Worm (Caenorhabditis elegans) whole organism, L4 larva: Measurements from ENCODE around the gene igdb-1.
A peak's percentile ranks its signal among the peaks of the same experiment; 100 is the strongest.

Experiments used
- F26F4.8 ChIP-seq: fragments of 200-800 bp; sonication (Bioruptor generic); conservative IDR thresholded peaks from 2 replicates; pipeline ENCODE4 v1.3.6; 2022; ENCODE audit warnings: missing genetic modification characterization, missing compliant biosample characterization
- F49E8.2 ChIP-seq: sonication (generic microtip); optimal IDR thresholded peaks from 2 replicates; lab custom pipeline; 2016; ENCODE audit warnings: missing compliant biosample characterization, mild to moderate bottlenecking, missing genetic modification characterization, borderline replicate concordance
- ZK337.2 ChIP-seq: fragments of 200-800 bp; sonication (Bioruptor generic); IDR thresholded peaks from 2 replicates; pipeline ENCODE4 v1.3.6; 2022; ENCODE audit warnings: missing genetic modification reagents, missing genetic modification characterization, missing compliant biosample characterization
- aha-1 ChIP-seq: fragments of 150-350 bp; peaks from one replicate; lab custom pipeline; 2014; ENCODE audit warnings: missing biosample characterization, missing genetic modification characterization
- attf-4 ChIP-seq: sonication (generic microtip); optimal IDR thresholded peaks from 3 replicates; lab custom pipeline; 2017; ENCODE audit warnings: missing biosample characterization, missing genetic modification characterization
- ceh-32 ChIP-seq: sonication (generic microtip); optimal IDR thresholded peaks from 2 replicates; lab custom pipeline; 2016; ENCODE audit warnings: mild to moderate bottlenecking, missing genetic modification characterization, missing compliant biosample characterization; ENCODE audit not compliant: poor library complexity
- ces-1 ChIP-seq: fragments of 150-350 bp; sonication (generic microtip); optimal IDR thresholded peaks from 4 replicates; lab custom pipeline; 2014; ENCODE audit warnings: missing biosample characterization, missing genetic modification reagents, missing genetic modification characterization
- cey-2 ChIP-seq: sonication (generic microtip); optimal IDR thresholded peaks from 3 replicates; lab custom pipeline; 2017; ENCODE audit warnings: missing genetic modification characterization, mild to moderate bottlenecking, missing compliant biosample characterization, antibody characterized with exemption, borderline replicate concordance; ENCODE audit not compliant: insufficient read depth
- daf-12 ChIP-seq: fragments of 150-350 bp; optimal IDR thresholded peaks from 2 replicates; lab custom pipeline; 2014; ENCODE audit warnings: missing biosample characterization, missing genetic modification reagents, missing genetic modification characterization
- daf-16 ChIP-seq, 3 experiments: sonication (generic microtip); optimal IDR thresholded peaks; 2 replicates each; lab custom pipeline; 2016 to 2017; ENCODE audit warnings: missing genetic modification characterization in 3 of 3, missing genetic modification reagents in 3 of 3, mild to moderate bottlenecking in 2 of 3, missing compliant biosample characterization in 2 of 3, missing biosample characterization in 1 of 3, moderate library complexity in 1 of 3
- daf-19 ChIP-seq: fragments of 200-800 bp; sonication (Bioruptor generic); conservative IDR thresholded peaks from 2 replicates; pipeline ENCODE4 v1.3.6; 2022; ENCODE audit warnings: missing genetic modification characterization, missing compliant biosample characterization
- daf-8 ChIP-seq: fragments of 200-800 bp; sonication (Bioruptor generic); IDR thresholded peaks from 2 replicates; pipeline ENCODE4 v1.3.6; 2022; ENCODE audit warnings: missing genetic modification characterization, missing compliant biosample characterization
- dve-1 ChIP-seq: sonication (generic microtip); optimal IDR thresholded peaks from 2 replicates; lab custom pipeline; 2017; ENCODE audit warnings: antibody characterized with exemption, mild to moderate bottlenecking, missing genetic modification characterization, missing compliant biosample characterization; ENCODE audit not compliant: insufficient read depth
- gei-8 ChIP-seq: fragments of 200-800 bp; sonication (Bioruptor generic); optimal IDR thresholded peaks from 2 replicates; lab custom pipeline; 2018; ENCODE audit warnings: mild to moderate bottlenecking, missing genetic modification characterization, missing compliant biosample characterization
- lim-7 ChIP-seq: fragments of 200-800 bp; sonication (Bioruptor generic); IDR thresholded peaks from 2 replicates; pipeline ENCODE4 v1.3.6; 2022; ENCODE audit warnings: missing genetic modification characterization, missing compliant biosample characterization
- lin-39 ChIP-seq: fragments of 150-350 bp; optimal IDR thresholded peaks from 2 replicates; lab custom pipeline; 2014; ENCODE audit warnings: missing biosample characterization, missing genetic modification reagents, missing genetic modification characterization
- madf-9 ChIP-seq: fragments of 200-800 bp; sonication (Bioruptor generic); conservative IDR thresholded peaks from 2 replicates; pipeline ENCODE4 v1.3.6; 2022; ENCODE audit warnings: missing genetic modification reagents, missing genetic modification characterization, missing compliant biosample characterization
- mdl-1 ChIP-seq, 2 experiments: fragments of 150-350 bp in 1 of 2; sonication (generic microtip) in 1 of 2; optimal IDR thresholded peaks; 2 replicates each; lab custom pipeline; 2014 to 2017; ENCODE audit warnings: missing biosample characterization in 2 of 2, missing genetic modification characterization in 2 of 2
- mdt-29 ChIP-seq: fragments of 200-800 bp; sonication (Bioruptor generic); IDR thresholded peaks from 2 replicates; pipeline ENCODE4 v1.3.6; 2022; ENCODE audit warnings: missing genetic modification reagents, missing genetic modification characterization, missing compliant biosample characterization
- mep-1 ChIP-seq: fragments of 150-350 bp; sonication (generic microtip); optimal IDR thresholded peaks from 3 replicates; lab custom pipeline; 2014; ENCODE audit warnings: missing biosample characterization, missing genetic modification characterization
- mes-2 ChIP-seq: sonication (generic microtip); optimal IDR thresholded peaks from 2 replicates; lab custom pipeline; 2016; ENCODE audit warnings: missing genotype, mild to moderate bottlenecking, missing genetic modification characterization, missing compliant biosample characterization; ENCODE audit not compliant: poor library complexity, severe bottlenecking
- mxl-2 ChIP-seq: fragments of 200-800 bp; sonication (Bioruptor generic); conservative IDR thresholded peaks from 2 replicates; pipeline ENCODE4 v1.3.6; 2022; ENCODE audit warnings: missing genetic modification reagents, missing genetic modification characterization, missing compliant biosample characterization
- nhr-10 ChIP-seq: fragments of 150-350 bp; optimal IDR thresholded peaks from 2 replicates; lab custom pipeline; 2014; ENCODE audit warnings: missing biosample characterization, missing genetic modification characterization
- nhr-28 ChIP-seq: fragments of 150-350 bp; optimal IDR thresholded peaks from 2 replicates; lab custom pipeline; 2014; ENCODE audit warnings: missing biosample characterization, missing genetic modification characterization
- nhr-41 ChIP-seq: fragments of 200-800 bp; sonication (Bioruptor generic); IDR thresholded peaks from 2 replicates; pipeline ENCODE4 v1.3.6; 2022; ENCODE audit warnings: missing genetic modification reagents, missing genetic modification characterization, missing compliant biosample characterization
- rbr-2 ChIP-seq: sonication (generic microtip); optimal IDR thresholded peaks from 2 replicates; lab custom pipeline; 2016; ENCODE audit warnings: missing genotype, missing genetic modification characterization, missing compliant biosample characterization
- sdz-12 ChIP-seq: fragments of 200-800 bp; sonication (Bioruptor generic); optimal IDR thresholded peaks from 2 replicates; lab custom pipeline; 2018; ENCODE audit warnings: mild to moderate bottlenecking, missing genetic modification characterization, missing compliant biosample characterization
- skn-1 ChIP-seq: fragments of 150-350 bp; optimal IDR thresholded peaks from 2 replicates; lab custom pipeline; 2014; ENCODE audit warnings: missing biosample characterization, missing genetic modification characterization
- snpc-1.2 ChIP-seq: fragments of 200-800 bp; sonication (Bioruptor generic); IDR thresholded peaks from 2 replicates; pipeline ENCODE4 v1.3.6; 2022; ENCODE audit warnings: missing genetic modification reagents, missing genetic modification characterization, missing compliant biosample characterization
- snpc-4 ChIP-seq: fragments of 150-350 bp; optimal IDR thresholded peaks from 2 replicates; lab custom pipeline; 2014; ENCODE audit warnings: missing biosample characterization, missing genetic modification characterization
- spr-3 ChIP-seq: fragments of 200-800 bp; sonication (Bioruptor generic); optimal IDR thresholded peaks from 2 replicates; lab custom pipeline; 2018; ENCODE audit warnings: mild to moderate bottlenecking, missing genetic modification characterization, missing compliant biosample characterization
- vab-7 ChIP-seq: fragments of 200-800 bp; sonication (Bioruptor generic); IDR thresholded peaks from 2 replicates; pipeline ENCODE4 v1.3.6; 2022; ENCODE audit warnings: missing genetic modification reagents, missing genetic modification characterization, missing compliant biosample characterization
- zfp-3 ChIP-seq: fragments of 200-800 bp; sonication (Bioruptor generic); conservative IDR thresholded peaks from 2 replicates; pipeline ENCODE4 v1.3.6; 2022; ENCODE audit warnings: missing genetic modification reagents, missing genetic modification characterization, missing compliant biosample characterization
- ztf-11 ChIP-seq: fragments of 150-350 bp; optimal IDR thresholded peaks from 2 replicates; lab custom pipeline; 2014; ENCODE audit warnings: missing biosample characterization, missing genetic modification characterization

igdb-1 gene

ce11 chrIV:12438359-12438758 is 40.5 kb upstream of the igdb-1 start, which contains the start of gene clec-185:
Gene clec-185, plus strand, starts transcription at chrIV:12438659.
- TF ChIP-seq ceh-32 (tag; lab: Kevin White, UChicago) = no peak
- TF ChIP-seq ZK337.2 (GFP tag; lab: Robert Waterston, UW) = no peak
- TF ChIP-seq madf-9 = no peak
- TF ChIP-seq nhr-41 (GFP tag; lab: Robert Waterston, UW) = no peak
- no peak for TF ChIP-seq daf-19 (GFP tag; lab: Robert Waterston, UW)
- no peak for TF ChIP-seq gei-8
- no peak for TF ChIP-seq zfp-3 (GFP tag; lab: Robert Waterston, UW)
- TF ChIP-seq daf-16 (GFP tag; optimal IDR thresholded peaks at IDR 0.05; lab: Kevin White, UChicago) = no peak
- TF ChIP-seq daf-16 (tag; optimal IDR thresholded peaks at IDR 0.05; lab: Kevin White, UChicago) = no peak
- no peak for TF ChIP-seq nhr-28 (tag; lab: Kevin White, UChicago)
- TF ChIP-seq snpc-4 (tag; lab: Kevin White, UChicago) = no peak
- TF ChIP-seq mxl-2 = no peak
- TF ChIP-seq mep-1 (tag; lab: Kevin White, UChicago) = no peak
- no peak for TF ChIP-seq vab-7 (GFP tag; lab: Robert Waterston, UW)
- no peak for TF ChIP-seq F49E8.2 (tag; lab: Kevin White, UChicago)

- no peak for TF ChIP-seq snpc-1.2
- TF ChIP-seq F26F4.8 (GFP tag; lab: Robert Waterston, UW) = no peak
- no peak for TF ChIP-seq attf-4
- no peak for TF ChIP-seq skn-1 (tag; lab: Kevin White, UChicago)
- TF ChIP-seq sdz-12 (GFP tag; lab: Kevin White, UChicago) = no peak
- TF ChIP-seq mdt-29 (GFP tag; lab: Robert Waterston, UW) = no peak
- no peak for TF ChIP-seq rbr-2 (tag; lab: Kevin White, UChicago)
- no peak for TF ChIP-seq dve-1 (tag; lab: Kevin White, UChicago)
- no peak for TF ChIP-seq lim-7 (GFP tag; lab: Robert Waterston, UW)
- TF ChIP-seq daf-12 = no peak
- no peak for TF ChIP-seq mes-2 (tag; lab: Kevin White, UChicago)
- no peak for TF ChIP-seq vab-7 (GFP tag; lab: Robert Waterston, UW)
- no peak for TF ChIP-seq daf-8
- no peak for TF ChIP-seq ceh-32 (tag; lab: Kevin White, UChicago)
- TF ChIP-seq ces-1 (GFP tag; lab: Kevin White, UChicago) = no peak
- no peak for TF ChIP-seq spr-3 (GFP tag; lab: Kevin White, UChicago)
Measured at ce11 chrIV:12441715-12442114, 37.1 kb upstream of the igdb-1 start, which contains the start of gene C25G4.17. Gene C25G4.17, plus strand, starts transcription at chrIV:12442015.

ce11 chrIV:12443936-12444335 is 34.9 kb upstream of the igdb-1 start, which contains the start of gene C25G4.2:
Gene C25G4.2, minus strand, starts transcription at chrIV:12444035.
- no peak for TF ChIP-seq lin-39
- no peak for TF ChIP-seq cey-2 (tag; lab: Kevin White, UChicago)
- TF ChIP-seq skn-1 (tag; lab: Kevin White, UChicago) = no peak
- TF ChIP-seq aha-1 (tag; lab: Kevin White, UChicago) = peak; percentile 96
- no peak for TF ChIP-seq nhr-10
- TF ChIP-seq, all 104 proteins: peak for 1

- TF ChIP-seq aha-1 (tag; lab: Kevin White, UChicago) (no peak), mdl-1 (tag; optimal IDR thresholded peaks at IDR 0.05; lab: Kevin White, UChicago) (no peak), ztf-11 (tag; lab: Kevin White, UChicago) (no peak), ces-1 (GFP tag; lab: Kevin White, UChicago) (no peak)
Measured at ce11 chrIV:12445463-12445934, 33.3 kb upstream of the igdb-1 start, which contains the start of gene C25G4.3. Gene C25G4.3, minus strand, starts transcription at chrIV:12445884.
